Worm (Caenorhabditis elegans) whole organism, L4/young adult: Measurements from ENCODE around the gene M02B1.3.

Experiments used
- W03F9.2 ChIP-seq: fragments of 150-350 bp; optimal IDR thresholded peaks from 2 replicates; lab custom pipeline; 2014; ENCODE audit warnings: missing biosample characterization, missing genetic modification characterization
- dao-5 ChIP-seq: sonication (generic microtip); optimal IDR thresholded peaks from 2 replicates; lab custom pipeline; 2016; ENCODE audit warnings: missing genotype, missing genetic modification characterization, moderate library complexity, missing compliant biosample characterization
- him-1 ChIP-seq: sonication (generic microtip); optimal IDR thresholded peaks from 2 replicates; lab custom pipeline; 2016; ENCODE audit warnings: missing genotype, missing genetic modification reagents, missing genetic modification characterization, missing compliant biosample characterization

DNA sequence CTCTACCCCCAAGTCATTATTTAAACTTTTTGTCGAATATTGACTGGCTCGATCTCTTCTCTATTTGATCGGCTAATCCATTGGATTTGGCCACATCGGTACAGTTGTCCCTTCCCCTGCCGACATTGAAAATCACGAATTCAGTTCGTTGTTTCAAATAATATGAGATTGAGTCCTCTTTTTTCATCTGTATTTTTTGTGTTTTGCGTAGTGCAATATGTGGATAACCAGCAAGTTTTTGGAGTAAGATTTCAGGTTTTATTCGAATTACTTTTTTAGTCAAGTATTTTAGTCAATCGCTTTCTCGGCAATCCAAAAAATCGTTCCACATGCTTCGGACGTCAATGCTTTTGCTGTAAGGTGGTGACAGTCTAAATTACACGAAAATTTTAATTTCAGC is 47.2 kb upstream of the M02B1.3 start, which contains the start of gene F07C6.3:
- TF ChIP-seq him-1 (tag; lab: Kevin White, UChicago) (no peak), dao-5 (no peak), W03F9.2 (tag; lab: Kevin White, UChicago) (no peak)
